Fruit fly (Drosophila melanogaster) whole organism, adult: ENCODE measurements around the gene Ids.
A peak's percentile ranks its signal among the peaks of the same experiment; 100 is the strongest.

Experiments
- CG11617 ChIP-seq: fragments of 200-800 bp; sonication (Bioruptor generic); optimal IDR thresholded peaks from 2 replicates; lab custom pipeline; 2017; ENCODE audit warnings: mild to moderate bottlenecking, missing biosample characterization, missing genetic modification reagents, missing genetic modification characterization
- CG12768 ChIP-seq: fragments of 200-800 bp; sonication (Bioruptor generic); optimal IDR thresholded peaks from 2 replicates; lab custom pipeline; 2017; ENCODE audit warnings: missing biosample characterization, missing genetic modification characterization, mild to moderate bottlenecking, moderate library complexity, missing genetic modification reagents
- CG14711 ChIP-seq: fragments of 200-800 bp; sonication (Bioruptor generic); optimal IDR thresholded peaks from 2 replicates; lab custom pipeline; 2018; ENCODE audit warnings: missing biosample characterization, mild to moderate bottlenecking, missing genetic modification characterization, moderate library complexity
- CG1620 ChIP-seq: fragments of 200-800 bp; sonication (Bioruptor generic); optimal IDR thresholded peaks from 2 replicates; lab custom pipeline; 2016; ENCODE audit warnings: missing biosample characterization, missing genetic modification characterization
- CG33017 ChIP-seq: fragments of 200-800 bp; sonication (Bioruptor generic); optimal IDR thresholded peaks from 2 replicates; lab custom pipeline; 2018; ENCODE audit warnings: missing biosample characterization, mild to moderate bottlenecking, missing genetic modification characterization, moderate library complexity
- CG5204 ChIP-seq: fragments of 200-800 bp; sonication (Bioruptor generic); optimal IDR thresholded peaks from 2 replicates; lab custom pipeline; 2016; ENCODE audit warnings: missing biosample characterization, missing genetic modification characterization
- CG7045 ChIP-seq: fragments of 200-800 bp; sonication (Bioruptor generic); optimal IDR thresholded peaks from 2 replicates; lab custom pipeline; 2017; ENCODE audit warnings: missing biosample characterization, mild to moderate bottlenecking, missing genetic modification characterization
- CG7101 ChIP-seq: fragments of 200-800 bp; sonication (Bioruptor generic); optimal IDR thresholded peaks from 2 replicates; lab custom pipeline; 2018; ENCODE audit warnings: missing biosample characterization, mild to moderate bottlenecking, missing genetic modification characterization, moderate library complexity
- Clk ChIP-seq: fragments of 200-800 bp; sonication (Bioruptor generic); optimal IDR thresholded peaks from 2 replicates; lab custom pipeline; 2017; ENCODE audit warnings: missing biosample characterization, missing genetic modification characterization
- Crg-1 ChIP-seq: fragments of 200-800 bp; sonication (Bioruptor generic); optimal IDR thresholded peaks from 2 replicates; lab custom pipeline; 2016; ENCODE audit warnings: missing biosample characterization, missing genetic modification characterization
- Hr96 ChIP-seq: fragments of 200-800 bp; sonication (Bioruptor generic); optimal IDR thresholded peaks from 2 replicates; lab custom pipeline; 2016; ENCODE audit warnings: missing biosample characterization, missing genetic modification characterization
- Mnt ChIP-seq: fragments of 200-800 bp; sonication (Bioruptor generic); optimal IDR thresholded peaks from 2 replicates; lab custom pipeline; 2016; ENCODE audit warnings: missing biosample characterization, mild to moderate bottlenecking, missing genetic modification characterization
- bab1 ChIP-seq: fragments of 200-800 bp; sonication (Bioruptor generic); optimal IDR thresholded peaks from 3 replicates; lab custom pipeline; 2019; ENCODE audit warnings: missing biosample characterization, mild to moderate bottlenecking, missing genetic modification characterization, moderate library complexity
- cic ChIP-seq: fragments of 200-800 bp; sonication (Bioruptor generic); optimal IDR thresholded peaks from 2 replicates; lab custom pipeline; 2017; ENCODE audit warnings: missing biosample characterization, mild to moderate bottlenecking, missing genetic modification characterization, moderate library complexity
- cnc ChIP-seq, 2 experiments: fragments of >200 bp; optimal IDR thresholded peaks; 2 replicates each; lab custom pipeline; 2017
- kay ChIP-seq: fragments of 200-800 bp; sonication (Bioruptor generic); peaks from one replicate; lab custom pipeline; 2016; ENCODE audit warnings: missing biosample characterization, missing genetic modification characterization, borderline replicate concordance
- ovo ChIP-seq: fragments of 200-800 bp; sonication (Bioruptor generic); optimal IDR thresholded peaks from 2 replicates; lab custom pipeline; 2016; ENCODE audit warnings: missing biosample characterization, missing genetic modification characterization
- pad ChIP-seq: fragments of 200-800 bp; sonication (Bioruptor generic); optimal IDR thresholded peaks from 3 replicates; lab custom pipeline; 2017; ENCODE audit warnings: missing biosample characterization, missing genetic modification characterization, mild to moderate bottlenecking, moderate library complexity, missing genetic modification reagents
- tj ChIP-seq: fragments of 200-800 bp; sonication (Bioruptor generic); optimal IDR thresholded peaks from 3 replicates; lab custom pipeline; 2017; ENCODE audit warnings: missing biosample characterization, mild to moderate bottlenecking, missing genetic modification characterization, moderate library complexity
- toe ChIP-seq: fragments of 200-800 bp; sonication (Bioruptor generic); optimal IDR thresholded peaks from 2 replicates; lab custom pipeline; 2016; ENCODE audit warnings: missing biosample characterization, missing genetic modification characterization

Ids gene

DNA sequence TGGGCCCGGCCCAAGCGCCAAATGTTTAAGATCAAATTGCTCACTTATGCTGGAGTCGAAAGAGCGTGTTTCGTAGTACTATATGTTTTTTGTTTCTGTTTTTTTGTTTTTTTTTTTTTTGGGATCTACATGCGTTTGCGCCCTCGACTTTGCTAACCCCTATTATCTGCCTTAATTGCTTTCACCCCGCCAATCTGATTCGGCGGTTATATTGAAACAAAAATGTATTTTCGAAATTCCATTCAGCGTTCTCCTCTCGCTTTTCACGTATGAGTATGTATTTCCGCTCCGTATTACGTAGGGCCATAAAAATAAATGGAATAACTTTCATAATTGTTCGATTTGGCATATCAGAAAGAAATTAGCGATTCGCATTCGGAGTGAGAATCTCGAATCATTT is 27.5 kb downstream of the Ids start:
- TF ChIP-seq CG7101 (no peak), CG14711 (no peak), toe (GFP tag; lab: Kevin White, UChicago) (no peak), Crg-1 (GFP tag; lab: Kevin White, UChicago) (no peak), tj (GFP tag; lab: Kevin White, UChicago) (no peak), CG12768 (no peak), CG11617 (GFP tag; lab: Kevin White, UChicago) (no peak), bab1 (no peak), Clk (GFP tag; lab: Kevin White, UChicago) (no peak), CG5204 (GFP tag; lab: Kevin White, UChicago) (no peak), ovo (no peak), CG1620 (GFP tag; lab: Kevin White, UChicago) (no peak), cnc (optimal IDR thresholded peaks at IDR 0.05; lab: Kevin White, UChicago) (no peak), Hr96 (GFP tag; lab: Kevin White, UChicago) (no peak), CG7045 (no peak), pad (GFP tag; lab: Kevin White, UChicago) (no peak), CG33017 (tag; lab: Kevin White, UChicago) (no peak), kay (GFP tag; lab: Kevin White, UChicago) (no peak), cic (no peak)

DNA sequence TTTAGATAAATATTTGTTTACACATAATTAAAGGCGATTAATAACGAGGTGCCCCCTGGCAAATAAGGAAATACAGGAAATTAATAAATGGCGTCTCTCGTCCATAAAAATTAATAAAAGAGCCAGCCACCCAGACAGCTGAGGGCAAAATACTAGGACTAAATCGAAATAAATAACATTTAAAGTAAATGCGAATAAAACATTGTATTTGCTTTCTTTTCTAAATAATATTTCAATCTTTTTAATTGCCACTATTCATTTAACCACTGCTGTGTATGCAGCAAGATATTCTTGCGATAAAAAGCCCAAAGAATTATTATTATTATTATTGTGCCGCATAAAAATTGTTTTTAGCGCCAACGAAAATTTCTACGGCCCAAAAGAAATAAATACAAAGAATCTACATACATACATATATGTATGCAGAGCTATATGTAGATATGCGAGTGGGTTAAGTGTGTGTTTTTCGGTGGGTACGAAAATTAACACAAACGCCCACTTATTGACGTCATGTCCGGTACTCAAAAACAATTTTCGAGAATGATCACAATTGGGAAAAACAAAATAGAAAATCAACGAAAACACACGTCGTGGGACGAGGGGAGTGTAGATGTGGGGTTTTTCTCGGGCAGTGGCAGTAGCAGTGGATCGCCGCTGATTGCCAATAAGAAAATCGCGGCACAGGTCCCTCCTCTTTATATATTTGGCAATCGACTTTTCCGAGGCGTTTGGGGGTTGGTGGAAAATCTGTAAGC is 28.4 kb downstream of the Ids start:
- no peak for TF ChIP-seq CG12768
- TF ChIP-seq CG5204 (GFP tag; lab: Kevin White, UChicago) = no peak
- no peak for TF ChIP-seq CG14711
- TF ChIP-seq Clk (GFP tag; lab: Kevin White, UChicago) = no peak

DNA sequence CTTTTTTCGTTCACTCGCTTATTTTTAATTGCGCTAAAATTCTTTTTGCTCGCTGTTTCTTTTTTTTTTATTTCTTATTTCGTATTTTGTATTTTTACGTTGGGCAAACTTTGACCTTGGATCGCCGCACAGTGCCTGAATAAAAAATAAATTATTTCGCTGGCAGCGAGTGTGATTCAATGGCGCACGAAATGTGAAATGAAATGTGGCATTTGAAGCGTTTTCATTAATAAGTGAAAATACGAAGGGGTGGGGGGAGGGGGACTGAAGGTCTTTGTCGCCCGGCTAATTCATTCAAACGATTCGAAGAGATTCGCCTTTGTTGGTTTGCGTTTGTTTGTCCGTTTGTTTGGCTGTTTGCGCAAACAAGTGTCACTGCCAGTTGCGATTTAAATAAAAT is 29.4 kb downstream of the Ids start:
- TF ChIP-seq ovo (no peak), CG1620 (GFP tag; lab: Kevin White, UChicago) (no peak), CG7045 (no peak), tj (GFP tag; lab: Kevin White, UChicago) (no peak), CG11617 (GFP tag; lab: Kevin White, UChicago) (no peak), cic (no peak), CG14711 (no peak), CG5204 (GFP tag; lab: Kevin White, UChicago) (no peak), CG33017 (tag; lab: Kevin White, UChicago) (no peak), toe (GFP tag; lab: Kevin White, UChicago) (no peak), pad (GFP tag; lab: Kevin White, UChicago) (no peak), Crg-1 (GFP tag; lab: Kevin White, UChicago) (no peak), kay (GFP tag; lab: Kevin White, UChicago) (no peak)

DNA sequence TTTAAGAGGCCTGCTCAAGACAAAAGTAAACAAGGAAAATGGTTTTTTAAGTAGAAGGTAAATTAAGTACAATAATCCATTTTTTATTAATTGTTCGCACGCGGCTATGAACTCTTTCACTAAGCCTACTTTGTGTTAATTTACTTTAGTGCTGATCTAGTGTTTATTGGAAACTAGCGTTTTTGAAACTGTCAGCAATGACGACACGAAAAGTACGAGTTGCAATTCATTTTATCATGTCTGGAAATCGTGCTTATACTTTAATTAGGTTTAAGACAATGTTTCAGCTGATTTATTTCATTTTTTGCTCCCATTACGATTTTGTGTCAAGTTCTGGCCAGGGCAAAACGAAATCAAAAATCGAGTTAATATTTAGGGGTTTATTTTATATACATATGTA is 30.2 kb downstream of the Ids start:
- TF ChIP-seq tj (GFP tag; lab: Kevin White, UChicago) (peak; percentile 73), kay (GFP tag; lab: Kevin White, UChicago) (peak; percentile 70), CG33017 (tag; lab: Kevin White, UChicago) (no peak)

DNA sequence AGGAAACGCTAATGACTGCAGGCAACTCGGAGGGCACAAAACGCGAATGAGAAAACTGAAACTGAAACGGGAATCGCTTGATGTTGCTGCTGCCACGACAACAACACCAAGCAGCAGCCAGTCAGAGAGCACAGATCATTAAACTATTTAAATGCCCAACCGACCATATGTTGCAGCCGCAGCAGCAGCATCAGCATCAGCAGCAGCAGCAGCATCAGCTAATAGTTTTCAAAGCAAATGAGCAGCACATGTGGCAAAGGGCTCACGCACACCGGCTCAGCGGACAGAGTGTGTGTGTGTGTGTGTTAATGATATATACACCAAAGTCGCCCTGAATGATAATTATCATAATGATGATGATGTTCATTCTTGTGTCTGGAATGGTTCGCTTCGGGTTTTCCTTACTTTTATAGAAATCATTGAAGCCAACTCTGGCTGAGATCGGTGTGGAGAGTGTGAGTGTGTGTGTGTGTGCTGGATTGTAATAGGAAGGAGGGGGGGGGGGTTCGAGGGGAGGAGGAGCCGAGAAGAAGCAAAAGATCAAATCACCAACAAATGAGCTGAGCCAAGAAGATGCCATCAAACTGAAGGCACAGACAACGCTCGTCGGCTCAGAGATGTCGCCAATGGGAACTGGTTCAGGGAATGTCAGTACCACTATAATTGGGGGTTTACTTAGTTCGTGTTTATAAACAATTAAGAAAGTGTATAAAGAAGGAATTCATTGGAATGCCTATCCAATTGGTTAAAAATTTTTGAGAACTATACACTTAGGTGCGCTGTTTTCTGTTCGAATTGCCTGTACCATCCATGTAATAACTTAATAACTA is 30.9 kb downstream of the Ids start:
- TF ChIP-seq kay (GFP tag; lab: Kevin White, UChicago) = no peak
- no peak for TF ChIP-seq Hr96 (GFP tag; lab: Kevin White, UChicago)

DNA sequence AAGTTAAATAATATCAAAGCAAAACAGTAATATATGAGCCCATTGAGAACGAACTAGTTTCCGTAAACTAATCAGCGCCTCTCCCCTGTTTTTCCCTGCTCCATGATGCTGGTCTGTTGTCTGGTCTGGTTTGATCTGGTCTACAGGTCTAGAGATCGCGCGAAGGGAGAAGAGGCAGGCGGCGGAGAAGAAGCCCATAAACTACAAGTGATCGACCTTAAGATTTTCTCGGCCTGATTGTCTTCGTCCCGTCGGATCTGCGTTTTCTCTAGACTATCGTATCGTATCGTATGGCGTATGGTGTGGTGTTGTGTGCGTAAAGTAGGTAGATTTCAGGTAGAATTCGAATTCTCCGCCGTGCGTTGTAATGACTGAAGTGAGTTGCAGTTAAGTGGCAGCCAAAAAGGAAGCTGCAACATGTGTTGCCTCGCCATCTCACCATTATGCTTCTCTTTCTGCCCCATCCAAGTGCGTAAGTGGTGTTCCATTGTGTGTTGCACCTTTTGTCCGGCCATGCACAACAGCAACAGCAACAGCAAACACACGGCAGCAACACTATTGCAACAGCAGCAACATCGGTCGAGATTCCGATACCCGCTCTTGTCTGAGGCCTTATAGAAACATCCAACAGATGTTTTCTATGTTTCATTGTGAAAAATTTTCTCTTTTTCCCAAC is 31.7 kb downstream of the Ids start:
- TF ChIP-seq CG5204 (GFP tag; lab: Kevin White, UChicago) = no peak
- no peak for TF ChIP-seq cnc (optimal IDR thresholded peaks at IDR 0.05; lab: Kevin White, UChicago)
- TF ChIP-seq Crg-1 (GFP tag; lab: Kevin White, UChicago) = no peak
- TF ChIP-seq CG7045 = no peak
- no peak for TF ChIP-seq ovo

DNA sequence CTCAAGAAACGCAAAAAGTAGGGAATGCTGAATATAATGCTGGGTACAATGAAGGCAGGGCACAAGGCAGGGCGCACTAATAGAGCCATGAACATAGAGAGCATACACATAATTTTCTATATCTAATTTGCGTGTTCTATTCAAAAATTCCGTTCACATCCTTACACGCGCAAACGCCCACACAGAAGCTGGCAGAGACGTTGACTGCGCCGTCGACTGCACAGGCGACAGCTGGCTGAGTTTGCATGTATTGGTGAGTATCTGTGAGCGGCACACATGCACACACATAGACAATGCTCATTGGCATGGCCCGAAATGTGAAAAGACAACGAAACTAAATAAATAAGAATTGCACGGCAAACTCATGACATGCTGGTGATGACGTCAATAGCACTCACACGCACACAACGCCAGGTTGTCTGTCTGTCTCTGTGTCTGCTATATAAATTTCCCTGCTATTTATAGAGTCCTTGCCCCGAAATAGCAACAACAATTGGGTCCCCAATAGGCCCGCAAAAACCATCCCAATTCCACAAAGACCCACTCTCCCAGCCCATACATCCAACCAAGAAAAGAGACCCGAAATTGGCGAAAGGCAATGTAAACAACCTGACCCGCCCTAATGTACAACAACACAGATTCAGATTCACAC is 33.0 kb downstream of the Ids start:
- TF ChIP-seq ovo (no peak), Crg-1 (GFP tag; lab: Kevin White, UChicago) (no peak), Clk (GFP tag; lab: Kevin White, UChicago) (no peak), CG12768 (no peak), CG5204 (GFP tag; lab: Kevin White, UChicago) (no peak), CG11617 (GFP tag; lab: Kevin White, UChicago) (no peak), kay (GFP tag; lab: Kevin White, UChicago) (no peak), CG1620 (GFP tag; lab: Kevin White, UChicago) (no peak), cnc (optimal IDR thresholded peaks at IDR 0.05; lab: Kevin White, UChicago) (no peak), tj (GFP tag; lab: Kevin White, UChicago) (no peak), CG7045 (no peak), Mnt (GFP tag; lab: Kevin White, UChicago) (no peak), cic (no peak)
